Worm (Caenorhabditis elegans): ENCODE measurements around the gene sra-36.

The sra-36 gene

ce11 chrII:4519976-4520594 is 20.4 kb downstream of the sra-36 start (continued):
- peak; percentile 70 for TF ChIP-seq rnt-1 (tag; optimal IDR thresholded peaks at IDR 0.05)

ce11 chrII:4518300-4518907 is 22.1 kb downstream of the sra-36 start, which contains the start of gene hlh-1:
Gene hlh-1 (plus strand): TSS chrII:4518574.
- peak; percentile 79 for TF ChIP-seq nhr-71 (tag; optimal IDR thresholded peaks at IDR 0.05)
- no peak for TF ChIP-seq xbp-1 (tag; optimal IDR thresholded peaks at IDR 0.05)
- TF ChIP-seq rnt-1 (tag; optimal IDR thresholded peaks at IDR 0.05) = peak; percentile 82
- TF ChIP-seq vab-15 (tag; optimal IDR thresholded peaks at IDR 0.05) = peak; percentile 31
- peak; percentile 18 for TF ChIP-seq tbx-2 (tag; optimal IDR thresholded peaks at IDR 0.05)
- TF ChIP-seq nhr-20 (tag; optimal IDR thresholded peaks at IDR 0.05) = peak; percentile 21
- no peak for TF ChIP-seq lin-39 (tag; optimal IDR thresholded peaks at IDR 0.05)
- TF ChIP-seq efl-1 (optimal IDR thresholded peaks at IDR 0.05) = peak; percentile 16 to 18
- no peak for TF ChIP-seq efl-1 (GFP tag; optimal IDR thresholded peaks at IDR 0.05 in 1 of 2)
- peak; percentile 53 for TF ChIP-seq snu-23 (GFP tag; optimal IDR thresholded peaks at IDR 0.05)
- no peak for TF ChIP-seq egl-27 (tag; optimal IDR thresholded peaks at IDR 0.05)
- TF ChIP-seq aly-2 (tag; optimal IDR thresholded peaks at IDR 0.05) = no peak
- TF ChIP-seq unc-130 (tag; optimal IDR thresholded peaks at IDR 0.05) = peak; percentile 15
- peak; percentile 57 for TF ChIP-seq nhr-19 (GFP tag; conservative IDR thresholded peaks at IDR 0.05)
- peak; percentile 77 to 94 for TF ChIP-seq lsy-2 (tag; optimal IDR thresholded peaks at IDR 0.05)
- peak; percentile 23 for TF ChIP-seq swsn-7 (tag; optimal IDR thresholded peaks at IDR 0.05)
- peak; percentile 4 for TF ChIP-seq lin-13 (GFP tag; optimal IDR thresholded peaks at IDR 0.05)
- peak; percentile 72 for TF ChIP-seq lin-14 (GFP tag; optimal IDR thresholded peaks at IDR 0.05)

- TF ChIP-seq ceh-90 (tag; optimal IDR thresholded peaks at IDR 0.05) (no peak), efl-1 (optimal IDR thresholded peaks at IDR 0.05) (no peak), efl-1 (GFP tag; optimal IDR thresholded peaks at IDR 0.05 in 1 of 2) (no peak), pag-3 (tag; optimal IDR thresholded peaks at IDR 0.05; ENCODE audit: borderline replicate concordance, insufficient read depth) (no peak)
Observed at ce11 chrII:4517254-4517653, 23.3 kb downstream of the sra-36 start.

ce11 chrII:4516291-4516690 is 24.2 kb downstream of the sra-36 start:
- peak; percentile 17 for TF ChIP-seq rnt-1 (tag; optimal IDR thresholded peaks at IDR 0.05)
- peak; percentile 34 for TF ChIP-seq lin-14 (GFP tag; optimal IDR thresholded peaks at IDR 0.05)
- TF ChIP-seq ceh-88 (GFP tag; IDR thresholded peaks at IDR 0.05) = no peak
- no peak for TF ChIP-seq efl-1 (optimal IDR thresholded peaks at IDR 0.05)
- peak in 1 of 2 experiments; percentile 63 for TF ChIP-seq efl-1 (GFP tag; optimal IDR thresholded peaks at IDR 0.05 in 1 of 2)

ce11 chrII:4511911-4512310 is 28.6 kb downstream of the sra-36 start, which contains the start of gene cyp-23A1:
Gene cyp-23A1 (plus strand): TSS chrII:4512211.
- TF ChIP-seq blmp-1 (tag; optimal IDR thresholded peaks at IDR 0.05) (peak; percentile 4), rnt-1 (tag; optimal IDR thresholded peaks at IDR 0.05) (no peak)

ce11 chrII:4510684-4511083 is 29.8 kb downstream of the sra-36 start:
- TF ChIP-seq pqm-1 (tag; optimal IDR thresholded peaks at IDR 0.05) (no peak), ces-1 (GFP tag; optimal IDR thresholded peaks at IDR 0.05) (no peak), blmp-1 (tag; optimal IDR thresholded peaks at IDR 0.05) (peak; percentile 87), lin-14 (GFP tag; optimal IDR thresholded peaks at IDR 0.05) (peak; percentile 9)

- TF ChIP-seq vab-15 (tag; optimal IDR thresholded peaks at IDR 0.05) (no peak), fkh-4 (tag; optimal IDR thresholded peaks at IDR 0.05; ENCODE audit: borderline replicate concordance) (no peak), skn-1 (tag; optimal IDR thresholded peaks at IDR 0.05) (peak; percentile 16), lin-35 (GFP tag; optimal IDR thresholded peaks at IDR 0.05) (peak in 1 of 2 experiments; percentile 39), ceh-8 (GFP tag; optimal IDR thresholded peaks at IDR 0.05) (no peak), nhr-90 (tag; optimal IDR thresholded peaks at IDR 0.05; ENCODE audit: poor library complexity) (no peak), ceh-63 (GFP tag; optimal IDR thresholded peaks at IDR 0.05) (no peak), zag-1 (tag; optimal IDR thresholded peaks at IDR 0.05) (no peak), unc-130 (tag; optimal IDR thresholded peaks at IDR 0.05) (no peak), nhr-77 (tag; optimal IDR thresholded peaks at IDR 0.05) (no peak), F16B12.6 (tag; optimal IDR thresholded peaks at IDR 0.05) (no peak), elt-2 (tag; optimal IDR thresholded peaks at IDR 0.05) (peak; percentile 56), sptf-1 (tag; optimal IDR thresholded peaks at IDR 0.05) (no peak), tbx-2 (tag; optimal IDR thresholded peaks at IDR 0.05) (no peak), ets-5 (GFP tag; IDR thresholded peaks at IDR 0.05) (no peak), nhr-12 (tag; optimal IDR thresholded peaks at IDR 0.05) (no peak), swsn-7 (tag; optimal IDR thresholded peaks at IDR 0.05) (no peak), pax-3 (tag; optimal IDR thresholded peaks at IDR 0.05) (no peak), irx-1 (tag; optimal IDR thresholded peaks at IDR 0.05) (no peak)
Observed at ce11 chrII:4507669-4508068, 32.9 kb downstream of the sra-36 start.
